Fruit fly (Drosophila melanogaster): ENCODE results near the gene CG9759.

The CG9759 gene

DNA sequence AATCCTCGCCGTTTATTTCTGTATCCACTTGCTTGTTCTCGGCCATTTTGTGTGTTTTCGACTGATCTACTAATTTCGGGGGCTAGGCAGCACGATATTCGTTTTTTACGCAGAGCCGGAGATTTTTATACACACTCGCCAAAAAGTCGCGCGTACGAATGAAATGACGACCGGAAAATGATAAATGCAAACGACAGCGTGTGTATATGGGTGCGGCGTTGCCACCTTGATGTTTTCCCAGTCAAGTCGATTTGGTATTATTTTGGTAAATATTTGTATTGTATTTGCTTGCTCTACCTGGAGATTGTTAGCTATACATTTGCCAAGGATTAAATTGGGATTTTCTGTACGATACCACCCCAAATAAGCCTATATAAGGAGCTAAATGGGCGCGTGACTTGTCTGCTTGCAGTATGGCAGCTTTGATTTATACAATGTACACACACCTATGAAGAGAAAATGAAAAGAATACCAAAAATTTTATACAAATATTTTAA, 36.9 kb upstream of the CG9759 start, which contains the start of gene sqd (continued):
- TF ChIP-seq Eip74EF (GFP tag; optimal IDR thresholded peaks at IDR 0.05) = no peak
- TF ChIP-seq CG1603 (tag; optimal IDR thresholded peaks at IDR 0.05) = peak; percentile 83
- TF ChIP-seq CG10274 (GFP tag; optimal IDR thresholded peaks at IDR 0.05) = peak; percentile 42
- TF ChIP-seq GATAe (GFP tag; conservative IDR thresholded peaks at IDR 0.05) = no peak
- TF ChIP-seq ash1 (GFP tag; optimal IDR thresholded peaks at IDR 0.05) = no peak
- peak in 1 of 2 experiments; percentile 79 for TF ChIP-seq eve (GFP tag; optimal IDR thresholded peaks at IDR 0.05)
- no peak for TF ChIP-seq CG17361 (GFP tag; IDR thresholded peaks at IDR 0.05)
- TF ChIP-seq CG10462 (GFP tag; optimal IDR thresholded peaks at IDR 0.05) = no peak
- TF ChIP-seq CoRest (tag; optimal IDR thresholded peaks at IDR 0.05) = peak; percentile 55
- peak; percentile 12 for TF ChIP-seq pho (GFP tag; optimal IDR thresholded peaks at IDR 0.05)
- no peak for TF ChIP-seq CG9932 (GFP tag; IDR thresholded peaks at IDR 0.05)
- no peak for TF ChIP-seq Neu2 (GFP tag; optimal IDR thresholded peaks at IDR 0.05; ENCODE audit: borderline replicate concordance)
- peak; percentile 31 for TF ChIP-seq CrebB (tag; optimal IDR thresholded peaks at IDR 0.05)
- TF ChIP-seq Atf3 (GFP tag; optimal IDR thresholded peaks at IDR 0.05) = no peak
- TF ChIP-seq gce (GFP tag; IDR thresholded peaks at IDR 0.05) = no peak
- no peak for TF ChIP-seq Six4 (GFP tag; optimal IDR thresholded peaks at IDR 0.05)
- TF ChIP-seq CTCF (GFP tag; optimal IDR thresholded peaks at IDR 0.05) = peak; percentile 4
- TF ChIP-seq CG9797 (GFP tag; optimal IDR thresholded peaks at IDR 0.05) = peak; percentile 68
- no peak for TF ChIP-seq CG2875 (GFP tag; optimal IDR thresholded peaks at IDR 0.05)
- no peak for TF ChIP-seq CG13123 (GFP tag; optimal IDR thresholded peaks at IDR 0.05)
- TF ChIP-seq Ssrp (tag; optimal IDR thresholded peaks at IDR 0.05) = no peak
- 0 out of 2 replicates have a peak, but pooled peaks have one; percentile 15 for TF ChIP-seq CG4360 (GFP tag; IDR thresholded peaks at IDR 0.05)
- no peak for TF ChIP-seq cas (GFP tag; IDR thresholded peaks at IDR 0.05)
- TF ChIP-seq CG6654 (GFP tag; optimal IDR thresholded peaks at IDR 0.05) = peak; percentile 26
- TF ChIP-seq Sox102F (GFP tag; optimal IDR thresholded peaks at IDR 0.05) = no peak
- TF ChIP-seq CG34224 (GFP tag; IDR thresholded peaks at IDR 0.05; ENCODE audit: partially characterized antibody) = no peak
- TF ChIP-seq crc (GFP tag; optimal IDR thresholded peaks at IDR 0.05) = no peak
- TF ChIP-seq CG4424 (GFP tag; optimal IDR thresholded peaks at IDR 0.05) = peak; percentile 46
- TF ChIP-seq Hr3 (GFP tag; optimal IDR thresholded peaks at IDR 0.05) = no peak
- TF ChIP-seq Dbx (GFP tag; IDR thresholded peaks at IDR 0.05) = peak; percentile 25; the same call in 1 of the 3 replicates
- peak; percentile 32 for TF ChIP-seq CG7987 (GFP tag; optimal IDR thresholded peaks at IDR 0.05)
- TF ChIP-seq wdn (GFP tag; IDR thresholded peaks at IDR 0.05) = no peak
- TF ChIP-seq dati (GFP tag; IDR thresholded peaks at IDR 0.05) = no peak
- peak; percentile 34 for TF ChIP-seq CG2678 (tag; optimal IDR thresholded peaks at IDR 0.05)
- TF ChIP-seq CG18476 (GFP tag; optimal IDR thresholded peaks at IDR 0.05) = peak; percentile 6
- TF ChIP-seq CG34422 (GFP tag; IDR thresholded peaks at IDR 0.05) = peak; percentile 62; the same call in 2 of the 3 replicates
- TF ChIP-seq CG10366 (GFP tag; IDR thresholded peaks at IDR 0.05) = no peak
- TF ChIP-seq CG8290 (GFP tag; optimal IDR thresholded peaks at IDR 0.05) = no peak
- peak in 1 of 2 experiments; percentile 73 for TF ChIP-seq CG8290 (tag; optimal IDR thresholded peaks at IDR 0.05)
- peak; percentile 60 for TF ChIP-seq CG33213 (GFP tag; optimal IDR thresholded peaks at IDR 0.05)
- TF ChIP-seq bowl (GFP tag; IDR thresholded peaks at IDR 0.05) = no peak
- TF ChIP-seq amos (GFP tag; IDR thresholded peaks at IDR 0.05; ENCODE audit: partially characterized antibody) = no peak
- peak; percentile 18 for TF ChIP-seq NC2α (GFP tag; optimal IDR thresholded peaks at IDR 0.05)
- no peak for TF ChIP-seq ap (GFP tag; IDR thresholded peaks at IDR 0.05)
- TF ChIP-seq TFAM (GFP tag; optimal IDR thresholded peaks at IDR 0.05) = no peak
- TF ChIP-seq Scr (GFP tag; IDR thresholded peaks at IDR 0.05; ENCODE audit: partially characterized antibody) = peak; percentile 30; the same call in 1 of the 2 replicates
- TF ChIP-seq CG17328 (GFP tag; IDR thresholded peaks at IDR 0.05) = peak; percentile 40; the same call in 1 of the 2 replicates
- no peak for TF ChIP-seq CG15601 (tag; optimal IDR thresholded peaks at IDR 0.05)
- peak; percentile 29 for TF ChIP-seq CG12391 (tag; optimal IDR thresholded peaks at IDR 0.05)
- TF ChIP-seq CG32772 (GFP tag; IDR thresholded peaks at IDR 0.05) = no peak
- no peak for TF ChIP-seq ato (GFP tag; IDR thresholded peaks at IDR 0.05; ENCODE audit: partially characterized antibody)

Data from whole organism, embryonic.